Worm (Caenorhabditis elegans) whole organism, L1 larva: ENCODE measurements around the gene popl-1.

ENCODE experiments used
- nhr-237 ChIP-seq: fragments of 150-350 bp; optimal IDR thresholded peaks from 2 replicates; lab custom pipeline; 2014; ENCODE audit warnings: missing biosample characterization, missing genetic modification characterization
- nhr-77 ChIP-seq: fragments of 150-350 bp; optimal IDR thresholded peaks from 2 replicates; lab custom pipeline; 2014; ENCODE audit warnings: missing biosample characterization, missing genetic modification characterization
- unc-86 ChIP-seq: sonication (generic microtip); optimal IDR thresholded peaks from 2 replicates; lab custom pipeline; 2016; ENCODE audit warnings: missing genetic modification characterization, missing compliant biosample characterization
- vab-15 ChIP-seq: sonication (generic microtip); optimal IDR thresholded peaks from 2 replicates; lab custom pipeline; 2017; ENCODE audit warnings: missing genotype, mild to moderate bottlenecking, missing genetic modification characterization, missing compliant biosample characterization

ce11 chrIII:6406829-6407228 is 23.9 kb downstream of the popl-1 start, which contains the start of gene let-756:
- TF ChIP-seq nhr-237 (tag; lab: Kevin White, UChicago) (no peak), unc-86 (no peak), vab-15 (tag; lab: Kevin White, UChicago) (no peak), nhr-77 (tag; lab: Kevin White, UChicago) (no peak)
